Fruit fly (Drosophila melanogaster): ENCODE measurements around the gene Muc12Ea.

Muc12Ea gene

dm6 chrX:14237873-14238394, 39.6 kb upstream of the Muc12Ea start, which contains the start of the genes Fbxl4 and Dus2 (continued):
- peak; percentile 74 for TF ChIP-seq CrebB (tag; optimal IDR thresholded peaks at IDR 0.05)
- peak; percentile 80 for TF ChIP-seq gsb (GFP tag; IDR thresholded peaks at IDR 0.05)
- peak; percentile 92 for TF ChIP-seq CG10209 (GFP tag; optimal IDR thresholded peaks at IDR 0.05)
- TF ChIP-seq CG4854 (GFP tag; optimal IDR thresholded peaks at IDR 0.05) = peak; percentile 89
- TF ChIP-seq otp (GFP tag; IDR thresholded peaks at IDR 0.05) = peak; percentile 93
- peak; percentile 92 for TF ChIP-seq zen (tag; optimal IDR thresholded peaks at IDR 0.05)
- peak; percentile 69; the same call in 2 of the 3 replicates for TF ChIP-seq knrl (GFP tag; IDR thresholded peaks at IDR 0.05; ENCODE audit: partially characterized antibody)
- peak; percentile 72 for TF ChIP-seq odd (GFP tag; optimal IDR thresholded peaks at IDR 0.05)
- TF ChIP-seq ase (GFP tag; IDR thresholded peaks at IDR 0.05) = peak; percentile 91
- peak; percentile 60 for TF ChIP-seq CG4707 (GFP tag; optimal IDR thresholded peaks at IDR 0.05)
- TF ChIP-seq CG17829 (tag; optimal IDR thresholded peaks at IDR 0.05) = peak; percentile 92
- peak; percentile 92 for TF ChIP-seq Mrtf (GFP tag; IDR thresholded peaks at IDR 0.05)
- peak; percentile 84 for TF ChIP-seq CG13894 (tag; optimal IDR thresholded peaks at IDR 0.05)
- peak in 1 of 3 experiments; percentile 95 for TF ChIP-seq lola (GFP tag; optimal IDR thresholded peaks at IDR 0.05)
- TF ChIP-seq pan (optimal IDR thresholded peaks at IDR 0.05) = no peak
- peak in 1 of 2 experiments; percentile 93 for TF ChIP-seq pan (GFP tag; optimal IDR thresholded peaks at IDR 0.05 in 1 of 2, IDR thresholded peaks at IDR 0.05 in 1 of 2)
- TF ChIP-seq CoRest (tag; optimal IDR thresholded peaks at IDR 0.05) = peak; percentile 96
- TF ChIP-seq zen2 (GFP tag; IDR thresholded peaks at IDR 0.05; ENCODE audit: partially characterized antibody) = no peak
- peak; percentile 92 for TF ChIP-seq tx (GFP tag; optimal IDR thresholded peaks at IDR 0.05)
- TF ChIP-seq hkb (optimal IDR thresholded peaks at IDR 0.05) = peak; percentile 90
- TF ChIP-seq hkb (GFP tag; IDR thresholded peaks at IDR 0.05) = peak; percentile 89
- TF ChIP-seq D19B (GFP tag; optimal IDR thresholded peaks at IDR 0.05) = no peak
- TF ChIP-seq CG12071 (GFP tag; optimal IDR thresholded peaks at IDR 0.05) = peak; percentile 77
- TF ChIP-seq CG3847 (GFP tag; IDR thresholded peaks at IDR 0.05) = peak; percentile 95
- TF ChIP-seq CG12219 (GFP tag; optimal IDR thresholded peaks at IDR 0.05) = peak; percentile 83
- TF ChIP-seq Myb (GFP tag; optimal IDR thresholded peaks at IDR 0.05) = peak; percentile 75
- TF ChIP-seq bowl (GFP tag; IDR thresholded peaks at IDR 0.05) = peak; percentile 65
- TF ChIP-seq CG6175 (GFP tag; IDR thresholded peaks at IDR 0.05) = peak; percentile 79
- peak; percentile 87 for TF ChIP-seq CG34376 (GFP tag; optimal IDR thresholded peaks at IDR 0.05)
- TF ChIP-seq psq (GFP tag; optimal IDR thresholded peaks at IDR 0.05) = peak; percentile 74
- peak; percentile 86 for TF ChIP-seq maf-S (GFP tag; optimal IDR thresholded peaks at IDR 0.05)
- peak; percentile 80 for TF ChIP-seq CG2116 (GFP tag; optimal IDR thresholded peaks at IDR 0.05)
- peak; percentile 70 for TF ChIP-seq luna (GFP tag; optimal IDR thresholded peaks at IDR 0.05)
- peak; percentile 94 for TF ChIP-seq Hr3 (GFP tag; optimal IDR thresholded peaks at IDR 0.05)
- peak; percentile 94 for TF ChIP-seq CG10979 (tag; optimal IDR thresholded peaks at IDR 0.05)
- TF ChIP-seq cas (GFP tag; IDR thresholded peaks at IDR 0.05) = peak; percentile 79
- peak; percentile 90 for TF ChIP-seq Dip3 (GFP tag; optimal IDR thresholded peaks at IDR 0.05)
- peak; percentile 66 for TF ChIP-seq Sry-δ (GFP tag; optimal IDR thresholded peaks at IDR 0.05)
- TF ChIP-seq az2 (GFP tag; optimal IDR thresholded peaks at IDR 0.05) = peak; percentile 95
- peak; percentile 91 for TF ChIP-seq Optix (GFP tag; IDR thresholded peaks at IDR 0.05)
- peak; percentile 36 for TF ChIP-seq CG9797 (GFP tag; optimal IDR thresholded peaks at IDR 0.05)
- no peak; the same call in 1 of the 2 replicates for TF ChIP-seq ato (GFP tag; IDR thresholded peaks at IDR 0.05; ENCODE audit: partially characterized antibody)
- TF ChIP-seq Dp (GFP tag; optimal IDR thresholded peaks at IDR 0.05) = peak; percentile 27
- TF ChIP-seq ttk (GFP tag; IDR thresholded peaks at IDR 0.05) = peak; percentile 91
- TF ChIP-seq fu2 (GFP tag; optimal IDR thresholded peaks at IDR 0.05) = peak; percentile 88
- peak; percentile 89 for TF ChIP-seq CG1233 (GFP tag; optimal IDR thresholded peaks at IDR 0.05)
- TF ChIP-seq jumu (GFP tag; optimal IDR thresholded peaks at IDR 0.05) = peak; percentile 91
- peak; percentile 47 for TF ChIP-seq CG31365 (tag; optimal IDR thresholded peaks at IDR 0.05)
- TF ChIP-seq CG33557 (GFP tag; optimal IDR thresholded peaks at IDR 0.05) = peak; percentile 83
- peak; percentile 90 for TF ChIP-seq Bteb2 (GFP tag; optimal IDR thresholded peaks at IDR 0.05)
- peak; percentile 97 for TF ChIP-seq CG18764 (GFP tag; optimal IDR thresholded peaks at IDR 0.05)

Data from whole organism, embryonic.